Fruit fly (Drosophila melanogaster) whole organism, embryonic: ENCODE data around the gene shd.

ENCODE experiments used
- C15 ChIP-seq: fragments of 200-800 bp; sonication (Bioruptor generic); IDR thresholded peaks from 3 replicates; pipeline ENCODE4 v1.3.6; 2022; ENCODE audit warnings: missing biosample characterization, missing genetic modification characterization
- CG10431 ChIP-seq: fragments of 200-800 bp; sonication (Bioruptor generic); optimal IDR thresholded peaks from 3 replicates; lab custom pipeline; 2018; ENCODE audit warnings: missing biosample characterization, mild to moderate bottlenecking, missing genetic modification characterization
- CG11504 ChIP-seq: fragments of 200-800 bp; sonication (Bioruptor generic); optimal IDR thresholded peaks from 3 replicates; lab custom pipeline; 2019; ENCODE audit warnings: missing biosample characterization, mild to moderate bottlenecking, missing genetic modification characterization, moderate library complexity
- CG12391 ChIP-seq: fragments of 200-800 bp; sonication (Bioruptor generic); optimal IDR thresholded peaks from 3 replicates; lab custom pipeline; 2018; ENCODE audit warnings: missing biosample characterization, mild to moderate bottlenecking, missing genetic modification characterization, moderate library complexity
- CG12659 ChIP-seq: fragments of 200-800 bp; sonication (Bioruptor generic); optimal IDR thresholded peaks from 3 replicates; lab custom pipeline; 2017; ENCODE audit warnings: mild to moderate bottlenecking, missing biosample characterization, missing genetic modification reagents, missing genetic modification characterization
- CG14050 ChIP-seq: fragments of 200-800 bp; sonication (Bioruptor generic); IDR thresholded peaks from 3 replicates; pipeline ENCODE4 v1.3.6; 2022; ENCODE audit warnings: missing biosample characterization, missing genetic modification characterization
- CG14710 ChIP-seq: fragments of 200-800 bp; sonication (Bioruptor generic); optimal IDR thresholded peaks from 3 replicates; lab custom pipeline; 2019; ENCODE audit warnings: missing biosample characterization, mild to moderate bottlenecking, missing genetic modification characterization, moderate library complexity
- CG18011 ChIP-seq: fragments of 200-800 bp; sonication (Bioruptor generic); optimal IDR thresholded peaks from 2 replicates; lab custom pipeline; 2017; ENCODE audit warnings: missing biosample characterization, missing genetic modification characterization, mild to moderate bottlenecking, moderate library complexity, missing genotype
- CG18262 ChIP-seq: fragments of 200-800 bp; optimal IDR thresholded peaks from 3 replicates; lab custom pipeline; 2019; ENCODE audit warnings: missing biosample characterization, mild to moderate bottlenecking, missing genetic modification characterization, moderate library complexity
- CG18599 ChIP-seq: fragments of 200-800 bp; sonication (Bioruptor generic); optimal IDR thresholded peaks from 3 replicates; lab custom pipeline; 2017; ENCODE audit warnings: missing biosample characterization, missing genetic modification characterization, mild to moderate bottlenecking, moderate library complexity, missing genetic modification reagents
- CG2678 ChIP-seq: fragments of 200-800 bp; sonication (Bioruptor generic); optimal IDR thresholded peaks from 3 replicates; lab custom pipeline; 2019; ENCODE audit warnings: missing biosample characterization, mild to moderate bottlenecking, missing genetic modification characterization, moderate library complexity
- CG31441 ChIP-seq: fragments of 200-800 bp; sonication (Bioruptor generic); IDR thresholded peaks from 2 replicates; pipeline ENCODE4 v1.3.6; 2022; ENCODE audit warnings: missing biosample characterization, missing genetic modification characterization
- CG33213 ChIP-seq: fragments of 200-800 bp; sonication (Bioruptor generic); optimal IDR thresholded peaks from 3 replicates; lab custom pipeline; 2016; ENCODE audit warnings: missing biosample characterization, missing genetic modification characterization
- CG6791 ChIP-seq: fragments of 200-800 bp; sonication (Bioruptor generic); IDR thresholded peaks from 3 replicates; pipeline ENCODE4 v1.3.6; 2022; ENCODE audit warnings: missing biosample characterization, missing genetic modification characterization; ENCODE audit not compliant: partially characterized antibody
- CG7963 ChIP-seq: fragments of 200-800 bp; sonication (Bioruptor generic); IDR thresholded peaks from 3 replicates; pipeline ENCODE4 v1.3.6; 2022; ENCODE audit warnings: missing biosample characterization, missing genetic modification characterization; ENCODE audit not compliant: partially characterized antibody
- CG8388 ChIP-seq: fragments of 200-800 bp; sonication (Bioruptor generic); optimal IDR thresholded peaks from 2 replicates; lab custom pipeline; 2019; ENCODE audit warnings: missing biosample characterization, mild to moderate bottlenecking, missing genetic modification characterization, moderate library complexity
- CG9215 ChIP-seq: fragments of 200-800 bp; sonication (Bioruptor generic); IDR thresholded peaks from 2 replicates; pipeline ENCODE4 v1.3.6; 2022; ENCODE audit warnings: missing biosample characterization, missing genetic modification characterization
- CG9609 ChIP-seq: fragments of 200-800 bp; sonication (Bioruptor generic); optimal IDR thresholded peaks from 3 replicates; lab custom pipeline; 2016; ENCODE audit warnings: missing biosample characterization, missing genetic modification characterization
- CG9932 ChIP-seq: fragments of 200-800 bp; sonication (Bioruptor generic); IDR thresholded peaks from 2 replicates; pipeline ENCODE4 v1.3.6; 2022; ENCODE audit warnings: missing biosample characterization, missing genetic modification characterization
- CrebB ChIP-seq: fragments of 200-800 bp; sonication (Bioruptor generic); optimal IDR thresholded peaks from 3 replicates; lab custom pipeline; 2018; ENCODE audit warnings: missing biosample characterization, mild to moderate bottlenecking, missing genetic modification characterization
- D19A ChIP-seq: fragments of 200-800 bp; optimal IDR thresholded peaks from 3 replicates; lab custom pipeline; 2019; ENCODE audit warnings: missing biosample characterization, mild to moderate bottlenecking, missing genetic modification characterization, moderate library complexity
- Drgx ChIP-seq: fragments of 200-800 bp; sonication (Bioruptor generic); IDR thresholded peaks from 2 replicates; pipeline ENCODE4 v1.3.6; 2022; ENCODE audit warnings: missing biosample characterization, missing genetic modification characterization
- Ets97D ChIP-seq: fragments of 200-800 bp; sonication (Bioruptor generic); optimal IDR thresholded peaks from 3 replicates; lab custom pipeline; 2016; ENCODE audit warnings: missing biosample characterization, missing genetic modification characterization
- Lpt ChIP-seq: fragments of >200 bp; optimal IDR thresholded peaks from 2 replicates; lab custom pipeline; 2018; ENCODE audit warnings: missing biosample characterization, missing genetic modification characterization
- MTF-1 ChIP-seq: fragments of 200-800 bp; sonication (Bioruptor generic); optimal IDR thresholded peaks from 2 replicates; lab custom pipeline; 2018; ENCODE audit warnings: missing biosample characterization, mild to moderate bottlenecking, missing genetic modification characterization, borderline replicate concordance
- Med ChIP-seq: fragments of 200-800 bp; sonication (Bioruptor generic); peaks from one replicate; lab custom pipeline; 2016; ENCODE audit warnings: missing biosample characterization, missing genetic modification characterization, mild to moderate bottlenecking, inconsistent platforms, moderate library complexity
- PHDP ChIP-seq: fragments of 200-800 bp; sonication (Bioruptor generic); optimal IDR thresholded peaks from 3 replicates; lab custom pipeline; 2018; ENCODE audit warnings: missing biosample characterization, mild to moderate bottlenecking, missing genetic modification characterization, moderate library complexity
- Pdp1 ChIP-seq, 2 experiments: fragments of 200-800 bp; sonication (Bioruptor generic); optimal IDR thresholded peaks; 3 replicates each; lab custom pipeline; 2016; ENCODE audit warnings: missing biosample characterization in 2 of 2, missing genetic modification characterization in 2 of 2, mild to moderate bottlenecking in 1 of 2, moderate library complexity in 1 of 2
- Ravus ChIP-seq: fragments of 200-800 bp; sonication (Bioruptor generic); IDR thresholded peaks from 2 replicates; pipeline ENCODE4 v1.3.6; 2022; ENCODE audit warnings: missing biosample characterization, missing genetic modification characterization
- Ssrp ChIP-seq: fragments of 200-800 bp; sonication (Bioruptor generic); optimal IDR thresholded peaks from 2 replicates; lab custom pipeline; 2018; ENCODE audit warnings: missing biosample characterization, mild to moderate bottlenecking, missing genetic modification characterization, moderate library complexity
- Tbp ChIP-seq: fragments of >200 bp; optimal IDR thresholded peaks from 2 replicates; lab custom pipeline; 2018; ENCODE audit warnings: missing biosample characterization, missing genetic modification characterization
- abd-A ChIP-seq: fragments of 200-800 bp; sonication (Bioruptor generic); optimal IDR thresholded peaks from 3 replicates; lab custom pipeline; 2019; ENCODE audit warnings: missing biosample characterization, mild to moderate bottlenecking, missing genetic modification characterization, moderate library complexity
- bsh ChIP-seq, 2 experiments: fragments of 200-800 bp; sonication (Bioruptor generic); optimal IDR thresholded peaks; 2 replicates each; lab custom pipeline; 2017 to 2018; ENCODE audit warnings: mild to moderate bottlenecking in 2 of 2, missing biosample characterization in 2 of 2, missing genetic modification characterization in 2 of 2, moderate library complexity in 1 of 2
- btn ChIP-seq: fragments of 200-800 bp; sonication (Bioruptor generic); optimal IDR thresholded peaks from 2 replicates; lab custom pipeline; 2016; ENCODE audit warnings: missing biosample characterization, missing genetic modification characterization
- danr ChIP-seq: fragments of 200-800 bp; sonication (Bioruptor generic); IDR thresholded peaks from 2 replicates; pipeline ENCODE4 v1.3.6; 2022; ENCODE audit warnings: missing biosample characterization, missing genetic modification characterization
- dati ChIP-seq: fragments of 200-800 bp; sonication (Bioruptor generic); IDR thresholded peaks from 2 replicates; pipeline ENCODE4 v1.3.6; 2022; ENCODE audit warnings: missing biosample characterization, missing genetic modification characterization
- dmrt11E ChIP-seq: fragments of 200-800 bp; sonication (Bioruptor generic); optimal IDR thresholded peaks from 3 replicates; lab custom pipeline; 2018; ENCODE audit warnings: missing biosample characterization, mild to moderate bottlenecking, missing genetic modification characterization, moderate library complexity
- dmrt99B ChIP-seq: fragments of 200-800 bp; sonication (Bioruptor generic); optimal IDR thresholded peaks from 2 replicates; lab custom pipeline; 2018; ENCODE audit warnings: missing biosample characterization, mild to moderate bottlenecking, missing genetic modification characterization, moderate library complexity
- eve ChIP-seq, 2 experiments: fragments of >200 bp; optimal IDR thresholded peaks; 2 replicates each; lab custom pipeline; 2017; ENCODE audit warnings: missing biosample characterization in 2 of 2, missing genetic modification characterization in 2 of 2
- gcm2 ChIP-seq: fragments of 200-800 bp; sonication (Bioruptor generic); optimal IDR thresholded peaks from 2 replicates; lab custom pipeline; 2016; ENCODE audit warnings: missing biosample characterization, missing genetic modification characterization
- insv ChIP-seq, 2 experiments: fragments of 200-800 bp; sonication (Bioruptor generic); optimal IDR thresholded peaks; 3 replicates each; lab custom pipeline; 2016 to 2018; ENCODE audit warnings: missing biosample characterization in 2 of 2, missing genetic modification characterization in 2 of 2
- kah ChIP-seq: fragments of 200-800 bp; sonication (Bioruptor generic); optimal IDR thresholded peaks from 2 replicates; lab custom pipeline; 2018; ENCODE audit warnings: missing biosample characterization, mild to moderate bottlenecking, missing genetic modification characterization
- lola ChIP-seq, 3 experiments: fragments of >200 bp in 2 of 3; fragments of 200-800 bp in 1 of 3; sonication (Bioruptor generic) in 1 of 3; optimal IDR thresholded peaks; 2 replicates each; lab custom pipeline; 2017 to 2019; ENCODE audit warnings: missing biosample characterization in 3 of 3, missing genetic modification characterization in 3 of 3, mild to moderate bottlenecking in 1 of 3, moderate library complexity in 1 of 3
- pum ChIP-seq: fragments of 200-800 bp; sonication (Bioruptor generic); optimal IDR thresholded peaks from 2 replicates; lab custom pipeline; 2016; ENCODE audit warnings: missing biosample characterization, missing genetic modification characterization
- row ChIP-seq: fragments of 200-800 bp; sonication (Bioruptor generic); IDR thresholded peaks from 3 replicates; pipeline ENCODE4 v1.3.6; 2022; ENCODE audit warnings: missing biosample characterization, missing genetic modification characterization
- sd ChIP-seq: fragments of 200-800 bp; sonication (Bioruptor generic); optimal IDR thresholded peaks from 3 replicates; lab custom pipeline; 2018; ENCODE audit warnings: missing biosample characterization, mild to moderate bottlenecking, missing genetic modification characterization, moderate library complexity
- sima ChIP-seq: fragments of 200-800 bp; sonication (Bioruptor generic); optimal IDR thresholded peaks from 2 replicates; lab custom pipeline; 2016; ENCODE audit warnings: missing biosample characterization, missing genetic modification characterization

The shd gene

DNA sequence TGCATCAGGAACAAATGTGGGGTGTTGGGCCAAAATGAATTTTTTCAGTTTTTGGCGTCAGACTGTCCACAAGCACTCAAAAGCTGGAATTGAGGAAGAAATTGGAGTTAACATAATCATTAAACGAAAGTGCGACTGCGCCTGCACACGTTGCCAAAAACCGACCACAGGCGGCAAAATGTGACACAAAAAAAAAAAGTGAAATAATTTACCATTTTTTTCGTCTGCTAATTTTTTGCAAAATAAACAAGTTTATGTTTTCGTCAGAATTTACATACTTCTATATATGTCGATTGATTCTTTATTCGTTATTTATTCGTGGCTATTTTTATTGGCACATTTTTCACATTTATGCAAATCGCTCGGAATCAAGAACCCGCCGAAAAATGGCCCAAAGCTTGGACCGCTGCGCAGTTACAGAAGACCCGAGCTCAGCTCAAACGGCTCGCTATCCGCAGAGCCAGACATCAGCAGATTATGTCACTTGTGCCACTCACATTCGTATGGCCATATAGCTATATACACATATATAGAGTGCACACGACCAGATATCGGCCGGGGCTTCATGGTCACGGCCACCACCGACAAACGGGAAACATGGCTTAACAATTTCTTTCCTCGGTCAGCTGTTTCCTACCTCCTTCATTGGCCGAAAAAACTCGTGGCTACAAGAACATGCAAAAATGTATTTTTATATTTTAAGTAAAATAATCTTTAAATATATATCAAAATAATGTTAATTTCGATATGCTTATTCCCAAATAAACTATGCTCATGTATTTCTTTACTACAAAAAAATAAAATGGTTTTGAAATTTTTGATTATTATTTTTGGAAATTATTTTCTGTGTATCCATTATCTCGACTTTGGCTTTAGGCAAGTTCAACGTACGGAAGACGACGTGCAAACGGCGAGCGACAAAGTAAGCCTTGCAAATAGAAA lies 2.1 kb downstream of the shd start (continued):
- TF ChIP-seq Ets97D = no peak
- peak; percentile 53 for TF ChIP-seq Med (GFP tag; lab: Kevin White, UChicago)
- no peak for TF ChIP-seq dati (GFP tag; lab: Robert Waterston, UW)
- no peak for TF ChIP-seq btn (GFP tag; lab: Kevin White, UChicago)
- TF ChIP-seq CG12659 (GFP tag; lab: Kevin White, UChicago) = no peak
- TF ChIP-seq CG2678 = peak; percentile 18
- TF ChIP-seq Pdp1 (GFP tag; optimal IDR thresholded peaks at IDR 0.05; lab: Kevin White, UChicago) = no peak
- TF ChIP-seq sd (tag; lab: Kevin White, UChicago) = peak; percentile 36
- TF ChIP-seq CG31441 (GFP tag; lab: Robert Waterston, UW) = no peak
- no peak for TF ChIP-seq sima (GFP tag; lab: Kevin White, UChicago)
- no peak for TF ChIP-seq Tbp (GFP tag; lab: Kevin White, UChicago)
- no peak for TF ChIP-seq CG33213
- TF ChIP-seq dmrt11E (tag; lab: Kevin White, UChicago) = peak; percentile 28
- peak; percentile 39 for TF ChIP-seq CG12391 (tag; lab: Kevin White, UChicago)
- no peak for TF ChIP-seq Ravus
- TF ChIP-seq CG10431 = no peak
- peak; percentile 49 for TF ChIP-seq CG9932 (GFP tag; lab: Robert Waterston, UW)
- TF ChIP-seq bsh (GFP tag; optimal IDR thresholded peaks at IDR 0.05; lab: Kevin White, UChicago) = peak in 1 of 2 experiments; percentile 51
- TF ChIP-seq row (GFP tag; lab: Robert Waterston, UW) = peak; percentile 27; the same call in 1 of the 3 replicates
- peak; percentile 9 for TF ChIP-seq Ssrp (tag; lab: Kevin White, UChicago)
- no peak for TF ChIP-seq CG9609 (GFP tag; lab: Kevin White, UChicago)
- TF ChIP-seq CG9215 (GFP tag; lab: Robert Waterston, UW) = no peak
- no peak for TF ChIP-seq CG14710
- TF ChIP-seq D19A (tag; lab: Kevin White, UChicago) = peak; percentile 1
- no peak for TF ChIP-seq C15 (GFP tag; lab: Robert Waterston, UW)
- TF ChIP-seq danr (GFP tag; lab: Robert Waterston, UW) = no peak
- TF ChIP-seq CG7963 (GFP tag; lab: Robert Waterston, UW) = no peak
- 0 out of 2 replicates have a peak, but pooled peaks have one; percentile 21 for TF ChIP-seq Drgx
- TF ChIP-seq eve (GFP tag; optimal IDR thresholded peaks at IDR 0.05; lab: Kevin White, UChicago) = no peak
- peak; percentile 18 for TF ChIP-seq CG18599
- no peak for TF ChIP-seq CG14050
- no peak for TF ChIP-seq pum (GFP tag; lab: Kevin White, UChicago)
- TF ChIP-seq CG11504 = peak; percentile 26
- peak; percentile 10 for TF ChIP-seq CG8388
- TF ChIP-seq kah (GFP tag; lab: Kevin White, UChicago) = no peak
- TF ChIP-seq Lpt (GFP tag; lab: Kevin White, UChicago) = no peak
- no peak for TF ChIP-seq insv (GFP tag; optimal IDR thresholded peaks at IDR 0.05; lab: Kevin White, UChicago)
- no peak for TF ChIP-seq gcm2 (GFP tag; lab: Kevin White, UChicago)
- peak; percentile 3 for TF ChIP-seq dmrt99B (tag; lab: Kevin White, UChicago)
- TF ChIP-seq CG18011 = no peak
- TF ChIP-seq abd-A (tag; lab: Kevin White, UChicago) = peak; percentile 44
- no peak for TF ChIP-seq MTF-1
- TF ChIP-seq PHDP (tag; lab: Kevin White, UChicago) = peak; percentile 30
- peak in 1 of 3 experiments; percentile 19 for TF ChIP-seq lola (GFP tag; optimal IDR thresholded peaks at IDR 0.05; lab: Kevin White, UChicago)
- TF ChIP-seq CG18262 (tag; lab: Kevin White, UChicago) = no peak
- TF ChIP-seq CrebB = no peak
- TF ChIP-seq CG6791 = no peak
